Fruit fly (Drosophila melanogaster): Measurements from ENCODE around the gene Snoo.

The Snoo gene

dm6 chr2L:7991391-7991876, 7.4 kb upstream of the Snoo start (continued):
- no peak for TF ChIP-seq lmd (GFP tag; IDR thresholded peaks at IDR 0.05)
- no peak for TF ChIP-seq her (GFP tag; optimal IDR thresholded peaks at IDR 0.05)
- peak; percentile 77 for TF ChIP-seq yki (optimal IDR thresholded peaks at IDR 0.05)
- TF ChIP-seq HLH4C (GFP tag; IDR thresholded peaks at IDR 0.05; ENCODE audit: partially characterized antibody): no peak
- no peak for TF ChIP-seq HLH54F (GFP tag; optimal IDR thresholded peaks at IDR 0.05)

dm6 chr2L:7990720-7991119, 6.7 kb upstream of the Snoo start:
- TF ChIP-seq sens (GFP tag) (peak; percentile 56), CG12299 (tag; optimal IDR thresholded peaks at IDR 0.05) (no peak), CG14050 (GFP tag; IDR thresholded peaks at IDR 0.05) (no peak), lola (GFP tag; optimal IDR thresholded peaks at IDR 0.05) (no peak)

dm6 chr2L:7989868-7990267, 5.9 kb upstream of the Snoo start:
- TF ChIP-seq CG18599 (GFP tag; optimal IDR thresholded peaks at IDR 0.05) (no peak), sug (tag; optimal IDR thresholded peaks at IDR 0.05) (peak; percentile 39), CG12236 (GFP tag; optimal IDR thresholded peaks at IDR 0.05) (no peak), Med (GFP tag) (peak; percentile 23), ac (GFP tag; optimal IDR thresholded peaks at IDR 0.05) (no peak), hkb (optimal IDR thresholded peaks at IDR 0.05) (no peak), hkb (GFP tag; IDR thresholded peaks at IDR 0.05) (no peak), Ets65A (GFP tag) (peak; percentile 20), CG15269 (tag; optimal IDR thresholded peaks at IDR 0.05) (no peak), Doc3 (GFP tag; IDR thresholded peaks at IDR 0.05; ENCODE audit: partially characterized antibody) (no peak), pnt (GFP tag; optimal IDR thresholded peaks at IDR 0.05) (no peak), Six4 (GFP tag; optimal IDR thresholded peaks at IDR 0.05) (no peak), lmd (GFP tag; IDR thresholded peaks at IDR 0.05) (no peak), tll (GFP tag; optimal IDR thresholded peaks at IDR 0.05) (no peak), al (GFP tag; IDR thresholded peaks at IDR 0.05) (no peak), fd102C (GFP tag; optimal IDR thresholded peaks at IDR 0.05) (no peak), Sox102F (GFP tag; optimal IDR thresholded peaks at IDR 0.05) (no peak), CHES-1-like (GFP tag; optimal IDR thresholded peaks at IDR 0.05) (no peak), CG31388 (GFP tag; optimal IDR thresholded peaks at IDR 0.05) (no peak), Bteb2 (GFP tag; optimal IDR thresholded peaks at IDR 0.05) (no peak), CG32767 (GFP tag; IDR thresholded peaks at IDR 0.05) (no peak), grn (GFP tag; optimal IDR thresholded peaks at IDR 0.05) (peak; percentile 9), CG13624 (GFP tag; optimal IDR thresholded peaks at IDR 0.05) (no peak), Pdp1 (GFP tag; optimal IDR thresholded peaks at IDR 0.05) (peak in 1 of 2 experiments; percentile 8), Gsc (GFP tag; IDR thresholded peaks at IDR 0.05) (no peak), HLH54F (GFP tag; optimal IDR thresholded peaks at IDR 0.05) (no peak), CG8388 (GFP tag; optimal IDR thresholded peaks at IDR 0.05) (no peak), TFAM (GFP tag; optimal IDR thresholded peaks at IDR 0.05) (no peak), exex (tag; optimal IDR thresholded peaks at IDR 0.05) (peak; percentile 81), CG8478 (optimal IDR thresholded peaks at IDR 0.05) (no peak), CG9876 (GFP tag; optimal IDR thresholded peaks at IDR 0.05) (no peak), peb (GFP tag; IDR thresholded peaks at IDR 0.05) (no peak), CG17829 (tag; optimal IDR thresholded peaks at IDR 0.05) (no peak), C15 (GFP tag; IDR thresholded peaks at IDR 0.05) (no peak), CG16815 (GFP tag; optimal IDR thresholded peaks at IDR 0.05) (no peak), CG34376 (GFP tag; optimal IDR thresholded peaks at IDR 0.05) (peak; percentile 24), cg (GFP tag; optimal IDR thresholded peaks at IDR 0.05) (no peak), maf-S (GFP tag; optimal IDR thresholded peaks at IDR 0.05) (no peak), pho (GFP tag; optimal IDR thresholded peaks at IDR 0.05) (no peak), mirr (GFP tag; optimal IDR thresholded peaks at IDR 0.05) (peak; percentile 54), CG3995 (GFP tag; optimal IDR thresholded peaks at IDR 0.05) (no peak), CG1792 (GFP tag; optimal IDR thresholded peaks at IDR 0.05) (no peak)

All from whole organism, embryonic.